Worm (Caenorhabditis elegans) whole organism, L3 larva: ENCODE results near the gene smvt-1.

Source experiments
- ama-1 ChIP-seq: fragments of 150-350 bp; optimal IDR thresholded peaks from 2 replicates; lab custom pipeline; 2018
- ceh-9 ChIP-seq: sonication (generic microtip); optimal IDR thresholded peaks from 2 replicates; lab custom pipeline; 2018; ENCODE audit warnings: missing biosample characterization, missing genetic modification characterization
- lin-39 ChIP-seq: fragments of 150-350 bp; optimal IDR thresholded peaks from 2 replicates; lab custom pipeline; 2018; ENCODE audit warnings: missing biosample characterization, missing genetic modification reagents, missing genetic modification characterization
- unc-62 ChIP-seq: fragments of 150-350 bp; sonication (generic microtip); optimal IDR thresholded peaks from 4 replicates; lab custom pipeline; 2014; ENCODE audit warnings: missing biosample characterization, missing genetic modification reagents, missing genetic modification characterization
- zag-1 ChIP-seq: fragments of 150-350 bp; optimal IDR thresholded peaks from 2 replicates; lab custom pipeline; 2014; ENCODE audit warnings: missing biosample characterization, missing genetic modification characterization

DNA sequence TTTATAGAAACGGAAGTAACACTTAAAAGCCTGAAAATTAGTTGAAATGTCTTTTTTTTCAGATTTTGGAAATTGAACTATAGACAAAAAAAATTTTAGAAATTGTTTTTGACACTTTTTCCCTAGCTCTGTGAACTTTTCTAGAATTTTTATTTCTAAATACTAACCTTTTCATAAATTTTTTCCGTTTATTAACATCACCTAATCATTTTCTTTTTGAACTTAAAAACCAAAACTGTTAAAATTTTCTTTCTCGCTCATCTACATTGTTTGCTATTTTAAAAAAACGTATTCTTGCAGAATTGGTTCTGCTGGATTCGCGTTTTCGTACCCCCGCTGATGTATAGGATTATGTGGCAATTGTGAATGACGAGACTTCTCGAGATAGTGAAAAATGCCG, 44.9 kb upstream of the smvt-1 start, which contains the start of the genes nhr-40 and T03G6.7:
- TF ChIP-seq unc-62 (GFP tag; lab: Kevin White, UChicago) (no peak), ceh-9 (tag; lab: Kevin White, UChicago) (no peak), lin-39 (tag; lab: Kevin White, UChicago) (no peak), zag-1 (no peak), ama-1 (no peak)
